Worm (Caenorhabditis elegans) whole organism, mixed stage, embryonic: ENCODE measurements around the gene cst-2.

Experiments
- M03D4.4 ChIP-seq: sonication (generic microtip); optimal IDR thresholded peaks from 2 replicates; lab custom pipeline; 2017; ENCODE audit warnings: mild to moderate bottlenecking, missing genetic modification characterization, missing compliant biosample characterization
- bed-3 ChIP-seq: fragments of 200-800 bp; sonication (Bioruptor generic); optimal IDR thresholded peaks from 3 replicates; lab custom pipeline; 2018; ENCODE audit warnings: mild to moderate bottlenecking, missing genetic modification characterization, moderate library complexity, missing compliant biosample characterization
- blmp-1 ChIP-seq: fragments of 150-350 bp; optimal IDR thresholded peaks from 2 replicates; lab custom pipeline; 2014; ENCODE audit warnings: missing biosample characterization, missing genetic modification characterization
- ceh-39 ChIP-seq: fragments of 150-350 bp; optimal IDR thresholded peaks from 2 replicates; lab custom pipeline; 2014; ENCODE audit warnings: missing biosample characterization, missing genetic modification characterization
- ceh-43 ChIP-seq: fragments of 200-800 bp; sonication (Bioruptor generic); optimal IDR thresholded peaks from 2 replicates; lab custom pipeline; 2018; ENCODE audit warnings: mild to moderate bottlenecking, missing genetic modification characterization, moderate library complexity, missing compliant biosample characterization
- ceh-83 ChIP-seq: fragments of 200-800 bp; sonication (Bioruptor generic); optimal IDR thresholded peaks from 2 replicates; lab custom pipeline; 2018; ENCODE audit warnings: mild to moderate bottlenecking, missing genetic modification characterization, missing compliant biosample characterization
- ces-1 ChIP-seq: fragments of 150-350 bp; optimal IDR thresholded peaks from 2 replicates; lab custom pipeline; 2014; ENCODE audit warnings: missing biosample characterization, missing genetic modification reagents, missing genetic modification characterization
- cnd-1 ChIP-seq: fragments of 200-800 bp; sonication (Bioruptor generic); optimal IDR thresholded peaks from 2 replicates; lab custom pipeline; 2018; ENCODE audit warnings: mild to moderate bottlenecking, missing genetic modification characterization, missing compliant biosample characterization
- drap-1 ChIP-seq: fragments of 200-800 bp; sonication (Bioruptor generic); optimal IDR thresholded peaks from 3 replicates; lab custom pipeline; 2018; ENCODE audit warnings: mild to moderate bottlenecking, missing genetic modification characterization, missing compliant biosample characterization
- elt-1 ChIP-seq: sonication (generic microtip); optimal IDR thresholded peaks from 2 replicates; lab custom pipeline; 2017; ENCODE audit warnings: missing genetic modification characterization, mild to moderate bottlenecking, missing compliant biosample characterization, antibody characterized with exemption, moderate library complexity, borderline replicate concordance; ENCODE audit not compliant: insufficient read depth
- elt-3 ChIP-seq: fragments of 150-350 bp; optimal IDR thresholded peaks from 2 replicates; lab custom pipeline; 2014; ENCODE audit warnings: missing biosample characterization, missing genetic modification characterization
- flh-1 ChIP-seq: fragments of 200-800 bp; sonication (Bioruptor generic); optimal IDR thresholded peaks from 2 replicates; lab custom pipeline; 2018; ENCODE audit warnings: mild to moderate bottlenecking, missing genetic modification characterization, moderate library complexity, missing compliant biosample characterization
- ham-2 ChIP-seq: fragments of 200-800 bp; sonication (Bioruptor generic); optimal IDR thresholded peaks from 2 replicates; lab custom pipeline; 2018; ENCODE audit warnings: mild to moderate bottlenecking, missing genetic modification characterization, missing compliant biosample characterization
- hlh-1 ChIP-seq: fragments of 150-350 bp; optimal IDR thresholded peaks from 2 replicates; lab custom pipeline; 2014; ENCODE audit warnings: missing biosample characterization, missing genetic modification reagents, missing genetic modification characterization
- lin-13 ChIP-seq: fragments of 150-350 bp; optimal IDR thresholded peaks from 2 replicates; lab custom pipeline; 2014; ENCODE audit warnings: missing biosample characterization, missing genetic modification characterization
- lin-32 ChIP-seq: fragments of 200-800 bp; sonication (Bioruptor generic); optimal IDR thresholded peaks from 2 replicates; lab custom pipeline; 2018; ENCODE audit warnings: mild to moderate bottlenecking, missing genetic modification characterization, missing compliant biosample characterization
- lsy-2 ChIP-seq: fragments of 150-350 bp; optimal IDR thresholded peaks from 2 replicates; lab custom pipeline; 2014; ENCODE audit warnings: missing biosample characterization, missing genetic modification characterization
- mab-5 ChIP-seq: fragments of 150-350 bp; optimal IDR thresholded peaks from 2 replicates; lab custom pipeline; 2014; ENCODE audit warnings: missing biosample characterization, missing genetic modification characterization
- mep-1 ChIP-seq: fragments of 150-350 bp; optimal IDR thresholded peaks from 2 replicates; lab custom pipeline; 2017; ENCODE audit warnings: missing biosample characterization, missing genetic modification reagents, missing genetic modification characterization, inconsistent platforms
- mls-2 ChIP-seq: sonication (generic microtip); optimal IDR thresholded peaks from 2 replicates; lab custom pipeline; 2016; ENCODE audit warnings: mild to moderate bottlenecking, missing genetic modification characterization, moderate library complexity, missing compliant biosample characterization
- nhr-12 ChIP-seq: fragments of 150-350 bp; optimal IDR thresholded peaks from 2 replicates; lab custom pipeline; 2014; ENCODE audit warnings: missing biosample characterization, missing genetic modification characterization
- nhr-237 ChIP-seq: fragments of 150-350 bp; optimal IDR thresholded peaks from 2 replicates; lab custom pipeline; 2014; ENCODE audit warnings: missing biosample characterization, missing genetic modification characterization
- nhr-28 ChIP-seq: fragments of 150-350 bp; optimal IDR thresholded peaks from 2 replicates; lab custom pipeline; 2014; ENCODE audit warnings: missing biosample characterization, missing genetic modification characterization
- nhr-76 ChIP-seq: sonication (generic microtip); optimal IDR thresholded peaks from 2 replicates; lab custom pipeline; 2017; ENCODE audit warnings: missing biosample characterization, missing genetic modification characterization
- pha-4 ChIP-seq: fragments of 150-350 bp; optimal IDR thresholded peaks from 2 replicates; lab custom pipeline; 2018; ENCODE audit warnings: missing biosample characterization, missing genetic modification reagents, missing genetic modification characterization
- sem-2 ChIP-seq: fragments of 200-800 bp; sonication (Bioruptor generic); optimal IDR thresholded peaks from 2 replicates; lab custom pipeline; 2018; ENCODE audit warnings: mild to moderate bottlenecking, missing genetic modification characterization, missing compliant biosample characterization
- snpc-4 ChIP-seq: fragments of 150-350 bp; optimal IDR thresholded peaks from 2 replicates; lab custom pipeline; 2014; ENCODE audit warnings: missing biosample characterization, missing genetic modification characterization
- tbx-8 ChIP-seq: fragments of 200-800 bp; sonication (Bioruptor generic); optimal IDR thresholded peaks from 2 replicates; lab custom pipeline; 2018; ENCODE audit warnings: mild to moderate bottlenecking, missing genetic modification characterization, moderate library complexity, missing compliant biosample characterization
- unc-120 ChIP-seq: sonication (generic microtip); optimal IDR thresholded peaks from 2 replicates; lab custom pipeline; 2017; ENCODE audit warnings: missing genetic modification characterization, missing compliant biosample characterization; ENCODE audit not compliant: poor library complexity, severe bottlenecking
- unc-39 ChIP-seq: fragments of 150-350 bp; optimal IDR thresholded peaks from 2 replicates; lab custom pipeline; 2014; ENCODE audit warnings: missing biosample characterization, missing genetic modification characterization
- unc-62 ChIP-seq: fragments of 150-350 bp; optimal IDR thresholded peaks from 2 replicates; lab custom pipeline; 2014; ENCODE audit warnings: missing biosample characterization, missing genetic modification reagents, missing genetic modification characterization
- zip-8 ChIP-seq: fragments of 150-350 bp; optimal IDR thresholded peaks from 2 replicates; lab custom pipeline; 2014; ENCODE audit warnings: missing biosample characterization, missing genetic modification characterization
- ztf-11 ChIP-seq: fragments of 150-350 bp; optimal IDR thresholded peaks from 2 replicates; lab custom pipeline; 2014; ENCODE audit warnings: missing biosample characterization, missing genetic modification characterization

Gene cst-2

ce11 chrX:4303200-4303599 is 32.6 kb downstream of the cst-2 start:
- TF ChIP-seq drap-1 (GFP tag; lab: Kevin White, UChicago): no peak
- TF ChIP-seq snpc-4 (tag; lab: Kevin White, UChicago): no peak
- TF ChIP-seq ces-1 (GFP tag; lab: Kevin White, UChicago): no peak
- TF ChIP-seq nhr-76 (tag; lab: Kevin White, UChicago): no peak
- TF ChIP-seq unc-39 (tag; lab: Kevin White, UChicago): no peak
- TF ChIP-seq lin-32: no peak
- no peak for TF ChIP-seq unc-62
- TF ChIP-seq nhr-12: no peak
- TF ChIP-seq unc-120 (tag; lab: Kevin White, UChicago): no peak
- no peak for TF ChIP-seq lin-13 (tag; lab: Kevin White, UChicago)
- TF ChIP-seq sem-2: no peak
- no peak for TF ChIP-seq pha-4
- no peak for TF ChIP-seq mls-2 (tag; lab: Kevin White, UChicago)
- no peak for TF ChIP-seq bed-3 (GFP tag; lab: Kevin White, UChicago)
- TF ChIP-seq zip-8 (tag; lab: Kevin White, UChicago): no peak
- TF ChIP-seq blmp-1 (tag; lab: Kevin White, UChicago): no peak
- no peak for TF ChIP-seq hlh-1 (tag; lab: Kevin White, UChicago)
- TF ChIP-seq nhr-28 (tag; lab: Kevin White, UChicago): no peak

- TF ChIP-seq pha-4 (no peak), mep-1 (tag; lab: Kevin White, UChicago) (no peak), zip-8 (tag; lab: Kevin White, UChicago) (no peak), ham-2 (GFP tag; lab: Kevin White, UChicago) (no peak), nhr-76 (tag; lab: Kevin White, UChicago) (no peak), lin-13 (tag; lab: Kevin White, UChicago) (no peak), ceh-39 (no peak), mls-2 (tag; lab: Kevin White, UChicago) (no peak), bed-3 (GFP tag; lab: Kevin White, UChicago) (no peak)
Observed at ce11 chrX:4297452-4297851, 38.4 kb downstream of the cst-2 start, which contains the start of gene paf-2. paf-2 (minus strand) TSS chrX:4297741.

- no peak for TF ChIP-seq mep-1 (tag; lab: Kevin White, UChicago)
- no peak for TF ChIP-seq tbx-8 (GFP tag; lab: Kevin White, UChicago)
- TF ChIP-seq ceh-83 (GFP tag; lab: Kevin White, UChicago): no peak
- TF ChIP-seq elt-3 (tag; lab: Kevin White, UChicago): no peak
- no peak for TF ChIP-seq unc-120 (tag; lab: Kevin White, UChicago)
- no peak for TF ChIP-seq flh-1 (GFP tag; lab: Kevin White, UChicago)
- no peak for TF ChIP-seq hlh-1 (tag; lab: Kevin White, UChicago)
- TF ChIP-seq mab-5 (tag; lab: Kevin White, UChicago): no peak
- no peak for TF ChIP-seq ceh-43 (GFP tag; lab: Kevin White, UChicago)
- no peak for TF ChIP-seq nhr-28 (tag; lab: Kevin White, UChicago)
- TF ChIP-seq lin-32: no peak
- TF ChIP-seq nhr-12: no peak
- TF ChIP-seq, all 35 proteins: peak for 0
Observed at ce11 chrX:4295917-4296316, 39.9 kb downstream of the cst-2 start.

ce11 chrX:4294957-4295356 is 40.9 kb downstream of the cst-2 start:
- TF ChIP-seq ceh-83 (GFP tag; lab: Kevin White, UChicago) (peak; percentile 37), hlh-1 (tag; lab: Kevin White, UChicago) (peak; percentile 63), cnd-1 (tag; lab: Kevin White, UChicago) (no peak), unc-120 (tag; lab: Kevin White, UChicago) (no peak), sem-2 (no peak)

- no peak for TF ChIP-seq unc-39 (tag; lab: Kevin White, UChicago)
- TF ChIP-seq tbx-8 (GFP tag; lab: Kevin White, UChicago): no peak
- TF ChIP-seq ztf-11: no peak
- no peak for TF ChIP-seq lsy-2 (tag; lab: Kevin White, UChicago)
- no peak for TF ChIP-seq lin-13 (tag; lab: Kevin White, UChicago)
- no peak for TF ChIP-seq nhr-237 (tag; lab: Kevin White, UChicago)
- no peak for TF ChIP-seq mls-2 (tag; lab: Kevin White, UChicago)
- no peak for TF ChIP-seq hlh-1 (tag; lab: Kevin White, UChicago)
- no peak for TF ChIP-seq snpc-4 (tag; lab: Kevin White, UChicago)
- no peak for TF ChIP-seq cnd-1 (tag; lab: Kevin White, UChicago)
- TF ChIP-seq zip-8 (tag; lab: Kevin White, UChicago): no peak
- no peak for TF ChIP-seq drap-1 (GFP tag; lab: Kevin White, UChicago)
- TF ChIP-seq elt-1 (tag; lab: Kevin White, UChicago): no peak
- TF ChIP-seq M03D4.4 (tag; lab: Kevin White, UChicago): no peak
- TF ChIP-seq mab-5 (tag; lab: Kevin White, UChicago): no peak
Observed at ce11 chrX:4289805-4290204, 46.0 kb downstream of the cst-2 start.
